Worm (Caenorhabditis elegans) whole organism, L4/young adult: ENCODE results near the gene K08H2.4.

Experiments
- W03F9.2 ChIP-seq: fragments of 150-350 bp; optimal IDR thresholded peaks from 2 replicates; lab custom pipeline; 2014; ENCODE audit warnings: missing biosample characterization, missing genetic modification characterization
- dao-5 ChIP-seq: sonication (generic microtip); optimal IDR thresholded peaks from 2 replicates; lab custom pipeline; 2016; ENCODE audit warnings: missing genotype, missing genetic modification characterization, moderate library complexity, missing compliant biosample characterization
- him-1 ChIP-seq: sonication (generic microtip); optimal IDR thresholded peaks from 2 replicates; lab custom pipeline; 2016; ENCODE audit warnings: missing genotype, missing genetic modification reagents, missing genetic modification characterization, missing compliant biosample characterization

DNA sequence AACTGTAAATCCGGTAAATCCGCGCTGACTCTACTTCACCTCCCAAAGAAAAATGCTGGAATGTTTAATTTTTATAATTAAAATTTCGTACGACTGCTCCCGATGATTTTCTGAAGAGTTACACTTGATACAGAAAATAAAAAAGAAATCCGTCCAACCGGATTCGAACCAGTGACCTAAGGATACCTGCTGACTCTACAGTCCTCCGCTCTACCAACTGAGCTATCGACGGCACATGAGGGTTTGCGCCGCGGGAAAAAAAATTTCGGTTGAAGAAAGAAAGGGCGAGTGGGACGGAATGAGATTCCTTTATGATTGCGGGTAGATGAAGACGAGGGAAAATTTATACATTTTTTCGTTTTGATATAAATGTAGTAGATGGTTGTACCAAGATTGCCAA, 46.3 kb downstream of the K08H2.4 start:
- TF ChIP-seq W03F9.2 (tag; lab: Kevin White, UChicago): no peak
- no peak for TF ChIP-seq dao-5 (tag; lab: Kevin White, UChicago)
- TF ChIP-seq him-1: no peak
